Fruit fly (Drosophila melanogaster) whole organism, embryonic: Measurements from ENCODE around the gene Wdfy2.

Experiments
- Ada2b ChIP-seq: fragments of 200-800 bp; sonication (Bioruptor generic); IDR thresholded peaks from 2 replicates; pipeline ENCODE4 v1.3.6; 2022; ENCODE audit warnings: missing biosample characterization, missing genetic modification characterization
- BEAF-32 ChIP-seq: fragments of 200-800 bp; sonication (Bioruptor generic); optimal IDR thresholded peaks from 3 replicates; lab custom pipeline; 2017; ENCODE audit warnings: missing biosample characterization, missing genetic modification characterization, mild to moderate bottlenecking, moderate library complexity, missing genetic modification reagents
- CG10543 ChIP-seq: fragments of 200-800 bp; sonication (Bioruptor generic); optimal IDR thresholded peaks from 3 replicates; lab custom pipeline; 2017; ENCODE audit warnings: missing biosample characterization, mild to moderate bottlenecking, missing genetic modification characterization, moderate library complexity
- CG11398 ChIP-seq: fragments of 200-800 bp; sonication (Bioruptor generic); optimal IDR thresholded peaks from 2 replicates; lab custom pipeline; 2016; ENCODE audit warnings: missing biosample characterization, missing genetic modification characterization
- CG1233 ChIP-seq: fragments of 200-800 bp; sonication (Bioruptor generic); optimal IDR thresholded peaks from 4 replicates; lab custom pipeline; 2018; ENCODE audit warnings: missing biosample characterization, mild to moderate bottlenecking, missing genetic modification characterization
- CG15601 ChIP-seq: fragments of 200-800 bp; sonication (Bioruptor generic); optimal IDR thresholded peaks from 3 replicates; lab custom pipeline; 2019; ENCODE audit warnings: missing biosample characterization, mild to moderate bottlenecking, missing genetic modification characterization, moderate library complexity
- CG16815 ChIP-seq: fragments of 200-800 bp; sonication (Bioruptor generic); optimal IDR thresholded peaks from 3 replicates; lab custom pipeline; 2017; ENCODE audit warnings: missing biosample characterization, mild to moderate bottlenecking, missing genetic modification characterization
- CG16863 ChIP-seq: fragments of 200-800 bp; sonication (Bioruptor generic); optimal IDR thresholded peaks from 3 replicates; lab custom pipeline; 2016; ENCODE audit warnings: missing biosample characterization, missing genetic modification characterization
- CG31388 ChIP-seq: fragments of 200-800 bp; sonication (Bioruptor generic); optimal IDR thresholded peaks from 2 replicates; lab custom pipeline; 2016; ENCODE audit warnings: missing biosample characterization, missing genetic modification characterization
- CG3163 ChIP-seq: fragments of 200-800 bp; sonication (Bioruptor generic); optimal IDR thresholded peaks from 3 replicates; lab custom pipeline; 2016; ENCODE audit warnings: missing biosample characterization, missing genetic modification characterization
- CG32772 ChIP-seq: fragments of 200-800 bp; sonication (Bioruptor generic); IDR thresholded peaks from 2 replicates; pipeline ENCODE4 v1.3.6; 2022; ENCODE audit warnings: missing biosample characterization, missing genetic modification characterization
- CG3726 ChIP-seq: fragments of 200-800 bp; sonication (Bioruptor generic); IDR thresholded peaks from 3 replicates; pipeline ENCODE4, ENCODE4 v1.3.6; 2022; ENCODE audit warnings: missing biosample characterization, missing genetic modification characterization
- CG3847 ChIP-seq: fragments of 200-800 bp; sonication (Bioruptor generic); IDR thresholded peaks from 2 replicates; pipeline ENCODE4 v1.3.6; 2022; ENCODE audit warnings: missing biosample characterization, missing genetic modification characterization
- CG6254 ChIP-seq: fragments of 200-800 bp; sonication (Bioruptor generic); optimal IDR thresholded peaks from 3 replicates; lab custom pipeline; 2017; ENCODE audit warnings: mild to moderate bottlenecking, missing biosample characterization, missing genetic modification reagents, missing genetic modification characterization
- CG6683 ChIP-seq: fragments of 200-800 bp; sonication (Bioruptor generic); optimal IDR thresholded peaks from 2 replicates; lab custom pipeline; 2017; ENCODE audit warnings: missing biosample characterization, mild to moderate bottlenecking, missing genetic modification characterization, missing genetic modification reagents
- CG7963 ChIP-seq: fragments of 200-800 bp; sonication (Bioruptor generic); IDR thresholded peaks from 3 replicates; pipeline ENCODE4 v1.3.6; 2022; ENCODE audit warnings: missing biosample characterization, missing genetic modification characterization; ENCODE audit not compliant: partially characterized antibody
- CG7987 ChIP-seq: fragments of 200-800 bp; sonication (Bioruptor generic); optimal IDR thresholded peaks from 2 replicates; lab custom pipeline; 2018; ENCODE audit warnings: missing biosample characterization, mild to moderate bottlenecking, missing genetic modification characterization, moderate library complexity
- Dbx ChIP-seq: fragments of 200-800 bp; sonication (Bioruptor generic); IDR thresholded peaks from 3 replicates; pipeline ENCODE4 v1.3.6; 2022; ENCODE audit warnings: missing biosample characterization, missing genetic modification characterization
- Elba2 ChIP-seq: fragments of 200-800 bp; sonication (Bioruptor generic); optimal IDR thresholded peaks from 3 replicates; lab custom pipeline; 2016; ENCODE audit warnings: missing biosample characterization, missing genetic modification characterization
- Fer1 ChIP-seq: fragments of 200-800 bp; sonication (Bioruptor generic); optimal IDR thresholded peaks from 2 replicates; lab custom pipeline; 2017; ENCODE audit warnings: missing biosample characterization, mild to moderate bottlenecking, missing genetic modification characterization
- Fer2 ChIP-seq: fragments of 200-800 bp; sonication (Bioruptor generic); optimal IDR thresholded peaks from 2 replicates; lab custom pipeline; 2018; ENCODE audit warnings: missing biosample characterization, mild to moderate bottlenecking, missing genetic modification characterization, moderate library complexity
- GATAe ChIP-seq: fragments of 200-800 bp; sonication (Bioruptor generic); conservative IDR thresholded peaks from 2 replicates; pipeline ENCODE4 v1.3.6; 2022; ENCODE audit warnings: missing biosample characterization, missing genetic modification characterization
- HLH3B ChIP-seq: fragments of 200-800 bp; sonication (Bioruptor generic); IDR thresholded peaks from 2 replicates; pipeline ENCODE4 v1.3.6; 2022; ENCODE audit warnings: missing biosample characterization, missing genetic modification characterization
- Hr3 ChIP-seq: fragments of 200-800 bp; sonication (Bioruptor generic); optimal IDR thresholded peaks from 3 replicates; lab custom pipeline; 2016; ENCODE audit warnings: missing biosample characterization, missing genetic modification characterization
- MBD-R2 ChIP-seq: fragments of 200-800 bp; sonication (Bioruptor generic); IDR thresholded peaks from 2 replicates; pipeline ENCODE4 v1.3.6; 2022; ENCODE audit warnings: missing biosample characterization, missing genetic modification characterization
- Sin3A ChIP-seq: fragments of >200 bp; optimal IDR thresholded peaks from 2 replicates; lab custom pipeline; 2018
- Sox100B ChIP-seq: fragments of 200-800 bp; sonication (Bioruptor generic); optimal IDR thresholded peaks from 3 replicates; lab custom pipeline; 2018; ENCODE audit warnings: missing biosample characterization, mild to moderate bottlenecking, missing genetic modification characterization
- TFAM ChIP-seq: fragments of 200-800 bp; sonication (Bioruptor generic); optimal IDR thresholded peaks from 2 replicates; lab custom pipeline; 2017; ENCODE audit warnings: missing biosample characterization, missing genetic modification characterization, inconsistent platforms
- Tbp ChIP-seq: fragments of >200 bp; optimal IDR thresholded peaks from 2 replicates; lab custom pipeline; 2018; ENCODE audit warnings: missing biosample characterization, missing genetic modification characterization
- ac ChIP-seq: fragments of 200-800 bp; sonication (Bioruptor generic); optimal IDR thresholded peaks from 3 replicates; lab custom pipeline; 2017; ENCODE audit warnings: missing biosample characterization, mild to moderate bottlenecking, missing genetic modification characterization
- btn ChIP-seq: fragments of 200-800 bp; sonication (Bioruptor generic); optimal IDR thresholded peaks from 2 replicates; lab custom pipeline; 2016; ENCODE audit warnings: missing biosample characterization, missing genetic modification characterization
- cad ChIP-seq: fragments of >200 bp; optimal IDR thresholded peaks from 2 replicates; lab custom pipeline; 2017; ENCODE audit warnings: missing biosample characterization, missing genetic modification characterization
- dysf ChIP-seq: fragments of 200-800 bp; sonication (Bioruptor generic); IDR thresholded peaks from 3 replicates; pipeline ENCODE4 v1.3.6; 2022; ENCODE audit warnings: missing biosample characterization, missing genetic modification characterization
- fd102C ChIP-seq: fragments of 200-800 bp; sonication (Bioruptor generic); optimal IDR thresholded peaks from 2 replicates; lab custom pipeline; 2018; ENCODE audit warnings: missing biosample characterization, mild to moderate bottlenecking, missing genetic modification characterization, moderate library complexity
- fd3F ChIP-seq: fragments of 200-800 bp; sonication (Bioruptor generic); optimal IDR thresholded peaks from 2 replicates; lab custom pipeline; 2018; ENCODE audit warnings: missing biosample characterization, mild to moderate bottlenecking, missing genetic modification characterization, moderate library complexity
- ftz-f1 ChIP-seq: fragments of 200-800 bp; sonication (Bioruptor generic); optimal IDR thresholded peaks from 2 replicates; lab custom pipeline; 2016; ENCODE audit warnings: missing biosample characterization, missing genetic modification characterization
- gem ChIP-seq: fragments of 200-800 bp; sonication (Bioruptor generic); optimal IDR thresholded peaks from 2 replicates; lab custom pipeline; 2019; ENCODE audit warnings: missing biosample characterization, mild to moderate bottlenecking, missing genetic modification characterization, moderate library complexity
- hb ChIP-seq: fragments of 200-800 bp; sonication (Bioruptor generic); IDR thresholded peaks from 3 replicates; pipeline ENCODE4 v1.3.6; 2022; ENCODE audit warnings: missing biosample characterization, missing genetic modification characterization; ENCODE audit not compliant: partially characterized antibody
- hbn ChIP-seq: fragments of 200-800 bp; sonication (Bioruptor generic); IDR thresholded peaks from 2 replicates; pipeline ENCODE4 v1.3.6; 2022; ENCODE audit warnings: missing biosample characterization, missing genetic modification characterization; ENCODE audit not compliant: partially characterized antibody
- jing ChIP-seq: fragments of 200-800 bp; sonication (Bioruptor generic); optimal IDR thresholded peaks from 2 replicates; lab custom pipeline; 2018; ENCODE audit warnings: missing biosample characterization, mild to moderate bottlenecking, missing genetic modification characterization
- lmd ChIP-seq: fragments of 200-800 bp; sonication (Bioruptor generic); IDR thresholded peaks from 2 replicates; pipeline ENCODE4 v1.3.6; 2022; ENCODE audit warnings: missing biosample characterization, missing genetic modification characterization
- nerfin-2 ChIP-seq: fragments of 200-800 bp; sonication (Bioruptor generic); IDR thresholded peaks from 2 replicates; pipeline ENCODE4 v1.3.6; 2022; ENCODE audit warnings: missing biosample characterization, missing genetic modification characterization; ENCODE audit not compliant: partially characterized antibody
- p53 ChIP-seq: fragments of 200-800 bp; sonication (Bioruptor generic); optimal IDR thresholded peaks from 2 replicates; lab custom pipeline; 2016; ENCODE audit warnings: missing biosample characterization, missing genetic modification characterization
- pita ChIP-seq: fragments of 200-800 bp; sonication (Bioruptor generic); optimal IDR thresholded peaks from 2 replicates; lab custom pipeline; 2017; ENCODE audit warnings: missing biosample characterization, mild to moderate bottlenecking, missing genetic modification characterization
- psq ChIP-seq: fragments of 200-800 bp; sonication (Bioruptor generic); optimal IDR thresholded peaks from 2 replicates; lab custom pipeline; 2017; ENCODE audit warnings: missing biosample characterization, missing genetic modification characterization
- salm ChIP-seq: fragments of 200-800 bp; sonication (Bioruptor generic); optimal IDR thresholded peaks from 2 replicates; lab custom pipeline; 2018; ENCODE audit warnings: missing biosample characterization, mild to moderate bottlenecking, missing genetic modification characterization
- sc ChIP-seq, 3 experiments: fragments of >200 bp in 2 of 3; fragments of 200-800 bp in 1 of 3; sonication (Bioruptor generic) in 1 of 3; optimal IDR thresholded peaks; 2 replicates in 2 of 3; 3 replicates in 1 of 3; lab custom pipeline; 2017; ENCODE audit warnings: mild to moderate bottlenecking in 1 of 3, missing biosample characterization in 1 of 3, missing genetic modification characterization in 1 of 3, missing genetic modification reagents in 1 of 3
- sens ChIP-seq: fragments of 200-800 bp; sonication (Bioruptor generic); peaks from one replicate; lab custom pipeline; 2016; ENCODE audit warnings: missing biosample characterization, missing genetic modification characterization
- trem ChIP-seq: fragments of 200-800 bp; optimal IDR thresholded peaks from 3 replicates; lab custom pipeline; 2019; ENCODE audit warnings: missing biosample characterization, mild to moderate bottlenecking, missing genetic modification characterization, moderate library complexity
- ttk ChIP-seq: fragments of 200-800 bp; sonication (Bioruptor generic); IDR thresholded peaks from 2 replicates; pipeline ENCODE4 v2.1.2; 2022; ENCODE audit warnings: missing biosample characterization, missing genetic modification characterization
- vvl ChIP-seq: fragments of 200-800 bp; sonication (Bioruptor generic); IDR thresholded peaks from 2 replicates; pipeline ENCODE4 v1.3.6; 2022; ENCODE audit warnings: missing biosample characterization, missing genetic modification characterization

The Wdfy2 gene

DNA sequence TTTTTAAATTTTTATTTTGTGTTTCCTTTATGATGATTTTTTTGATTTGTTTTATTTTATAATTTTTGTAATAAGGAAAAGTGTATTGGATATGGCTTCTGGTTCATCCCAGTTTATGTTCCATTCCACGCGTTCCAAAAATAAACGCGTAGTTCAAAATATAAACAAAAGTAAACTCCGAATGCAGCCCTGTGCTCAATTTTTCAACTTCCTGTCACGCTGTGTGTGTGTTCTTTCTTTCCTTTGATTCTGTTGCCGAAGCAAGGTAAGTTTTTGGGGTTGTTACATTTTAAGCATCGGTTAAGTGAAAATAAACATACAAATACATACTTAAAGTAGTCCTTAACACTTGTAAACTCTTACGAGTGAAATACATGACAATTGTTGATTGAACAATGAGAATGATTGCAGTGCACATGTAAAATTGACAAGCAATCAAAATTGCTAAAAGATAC, 14.9 kb upstream of the Wdfy2 start, which contains the start of the genes Ip259 and RpS27A (continued):
- TF ChIP-seq CG3726 (no peak), CG31388 (GFP tag; lab: Kevin White, UChicago) (no peak), HLH3B (peak; percentile 73; the same call in 1 of the 2 replicates), hbn (GFP tag; lab: Robert Waterston, UW) (no peak), pita (GFP tag; lab: Kevin White, UChicago) (no peak), CG16815 (GFP tag; lab: Kevin White, UChicago) (peak; percentile 6), btn (GFP tag; lab: Kevin White, UChicago) (peak; percentile 32), salm (tag; lab: Kevin White, UChicago) (peak; percentile 21), CG11398 (peak; percentile 67), Fer1 (peak; percentile 70), vvl (GFP tag; lab: Robert Waterston, UW) (peak; percentile 87), BEAF-32 (GFP tag; lab: Kevin White, UChicago) (peak; percentile 40), gem (tag; lab: Kevin White, UChicago) (no peak), CG3847 (peak; percentile 78), sens (GFP tag; lab: Kevin White, UChicago) (peak; percentile 74), CG1233 (GFP tag; lab: Kevin White, UChicago) (peak; percentile 89), dysf (GFP tag; lab: Robert Waterston, UW) (peak; percentile 77; the same call in 1 of the 3 replicates), CG7963 (GFP tag; lab: Robert Waterston, UW) (no peak), jing (GFP tag; lab: Kevin White, UChicago) (no peak), Sin3A (no peak), Tbp (GFP tag; lab: Kevin White, UChicago) (no peak), CG15601 (tag; lab: Kevin White, UChicago) (peak; percentile 55), CG16863 (peak; percentile 47), CG32772 (GFP tag; lab: Robert Waterston, UW) (no peak; the same call in 1 of the 2 replicates), Fer2 (peak; percentile 62), lmd (GFP tag; lab: Robert Waterston, UW) (peak; percentile 57), fd3F (GFP tag; lab: Kevin White, UChicago) (peak; percentile 58), CG6254 (peak; percentile 18), psq (GFP tag; lab: Kevin White, UChicago) (peak; percentile 27), nerfin-2 (GFP tag; lab: Robert Waterston, UW) (no peak), CG3163 (GFP tag; lab: Kevin White, UChicago) (peak; percentile 43), Elba2 (no peak), sc (optimal IDR thresholded peaks at IDR 0.05; lab: Kevin White, UChicago) (no peak), sc (GFP tag; optimal IDR thresholded peaks at IDR 0.05; lab: Kevin White, UChicago) (peak; percentile 59), hb (no peak), ac (GFP tag; lab: Kevin White, UChicago) (peak; percentile 62), trem (tag; lab: Kevin White, UChicago) (peak; percentile 55), Sox100B (GFP tag; lab: Kevin White, UChicago) (peak; percentile 66), p53 (GFP tag; lab: Kevin White, UChicago) (peak; percentile 62), TFAM (GFP tag; lab: Kevin White, UChicago) (no peak), CG6683 (GFP tag; lab: Kevin White, UChicago) (peak; percentile 51), GATAe (GFP tag; lab: Robert Waterston, UW) (no peak), fd102C (GFP tag; lab: Kevin White, UChicago) (peak; percentile 2), CG10543 (peak; percentile 67), CG7987 (peak; percentile 91), Dbx (GFP tag; lab: Robert Waterston, UW) (peak; percentile 88), ttk (peak; percentile 75), ftz-f1 (GFP tag; lab: Kevin White, UChicago) (no peak), MBD-R2 (GFP tag; lab: Robert Waterston, UW) (peak; percentile 48; the same call in 1 of the 2 replicates), cad (GFP tag; lab: Kevin White, UChicago) (no peak), Hr3 (GFP tag; lab: Kevin White, UChicago) (peak; percentile 33), Ada2b (GFP tag; lab: Robert Waterston, UW) (no peak; the same call in 1 of the 2 replicates)
